Worm (Caenorhabditis elegans) whole organism, L3 larva: Measurements from ENCODE around the gene Y39A1A.17.

Source experiments
- egl-27 ChIP-seq: sonication (generic microtip); optimal IDR thresholded peaks from 4 replicates; lab custom pipeline; 2017; ENCODE audit warnings: missing biosample characterization, missing genetic modification reagents, missing genetic modification characterization
- fkh-10 ChIP-seq: sonication (generic microtip); optimal IDR thresholded peaks from 2 replicates; lab custom pipeline; 2017; ENCODE audit warnings: missing biosample characterization, missing genetic modification reagents, missing genetic modification characterization
- fkh-2 ChIP-seq: fragments of 150-350 bp; optimal IDR thresholded peaks from 2 replicates; lab custom pipeline; 2014; ENCODE audit warnings: missing biosample characterization, missing genetic modification reagents, missing genetic modification characterization
- fos-1 ChIP-seq: fragments of 150-350 bp; optimal IDR thresholded peaks from 2 replicates; lab custom pipeline; 2014; ENCODE audit warnings: missing biosample characterization, missing genetic modification characterization
- lin-15B ChIP-seq: fragments of 150-350 bp; optimal IDR thresholded peaks from 2 replicates; lab custom pipeline; 2014; ENCODE audit warnings: missing biosample characterization, missing genetic modification characterization
- lin-39 ChIP-seq: fragments of 150-350 bp; optimal IDR thresholded peaks from 2 replicates; lab custom pipeline; 2018; ENCODE audit warnings: missing biosample characterization, missing genetic modification reagents, missing genetic modification characterization
- nhr-11 ChIP-seq: fragments of 150-350 bp; optimal IDR thresholded peaks from 2 replicates; lab custom pipeline; 2014; ENCODE audit warnings: missing biosample characterization, missing genetic modification characterization
- nhr-12 ChIP-seq: fragments of 150-350 bp; optimal IDR thresholded peaks from 2 replicates; lab custom pipeline; 2014; ENCODE audit warnings: missing biosample characterization, missing genetic modification characterization
- nhr-237 ChIP-seq: fragments of 150-350 bp; optimal IDR thresholded peaks from 2 replicates; lab custom pipeline; 2014; ENCODE audit warnings: missing biosample characterization, missing genetic modification characterization
- nhr-77 ChIP-seq: fragments of 150-350 bp; optimal IDR thresholded peaks from 2 replicates; lab custom pipeline; 2014; ENCODE audit warnings: missing biosample characterization, missing genetic modification characterization
- pha-4 ChIP-seq: fragments of 150-350 bp; optimal IDR thresholded peaks from 2 replicates; lab custom pipeline; 2014; ENCODE audit warnings: missing biosample characterization, missing genetic modification reagents, missing genetic modification characterization
- tbx-2 ChIP-seq: sonication (generic microtip); optimal IDR thresholded peaks from 2 replicates; lab custom pipeline; 2016; ENCODE audit warnings: mild to moderate bottlenecking, missing genetic modification characterization, missing compliant biosample characterization
- zag-1 ChIP-seq: fragments of 150-350 bp; optimal IDR thresholded peaks from 2 replicates; lab custom pipeline; 2014; ENCODE audit warnings: missing biosample characterization, missing genetic modification characterization

DNA sequence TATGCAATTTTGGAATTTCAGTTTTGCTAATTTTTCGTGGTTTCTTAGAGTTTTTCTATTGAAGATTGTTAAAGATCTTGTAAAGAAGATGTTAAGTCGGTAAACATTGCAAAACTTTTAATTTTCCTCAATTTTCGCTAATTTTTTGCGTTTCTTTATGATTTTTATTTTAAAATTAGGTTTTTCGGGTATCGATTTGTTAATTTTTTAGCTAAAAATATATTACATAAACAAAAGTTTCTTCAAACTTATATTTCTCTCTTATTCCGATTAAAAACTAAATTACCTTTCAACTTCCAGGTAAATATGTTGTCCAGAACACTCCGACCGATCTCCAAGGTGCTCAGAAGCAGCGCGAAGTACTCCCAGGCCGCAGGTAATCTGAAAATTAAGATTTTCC lies 16.5 kb upstream of the Y39A1A.17 start, which contains the start of gene mrpl-12:
- TF ChIP-seq nhr-12 (tag; lab: Kevin White, UChicago) (no peak), zag-1 (tag; lab: Kevin White, UChicago) (no peak), nhr-11 (tag; lab: Kevin White, UChicago) (no peak), egl-27 (tag; lab: Kevin White, UChicago) (no peak), lin-15B (tag; lab: Kevin White, UChicago) (no peak), tbx-2 (tag; lab: Kevin White, UChicago) (no peak), pha-4 (tag; lab: Kevin White, UChicago) (no peak), lin-39 (tag; lab: Kevin White, UChicago) (no peak), fos-1 (tag; lab: Kevin White, UChicago) (no peak), fkh-10 (GFP tag; lab: Kevin White, UChicago) (no peak), nhr-237 (tag; lab: Kevin White, UChicago) (no peak), nhr-77 (tag; lab: Kevin White, UChicago) (no peak), fkh-2 (tag; lab: Kevin White, UChicago) (no peak)
